Worm (Caenorhabditis elegans) whole organism, dauer: Measurements from ENCODE around the gene lipl-7.

ENCODE experiments used
- unc-62 ChIP-seq: sonication (generic microtip); optimal IDR thresholded peaks from 2 replicates; lab custom pipeline; 2017; ENCODE audit warnings: missing biosample characterization, missing genetic modification reagents, missing genetic modification characterization

The lipl-7 gene

ce11 chrIV:10219208-10219607, 22.4 kb downstream of the lipl-7 start, which contains the start of gene qns-1:
Gene qns-1 (minus strand): TSS chrIV:10219308.
- TF ChIP-seq unc-62 (GFP tag; lab: Kevin White, UChicago), result no peak

- no peak for TF ChIP-seq unc-62 (GFP tag; lab: Kevin White, UChicago)
Measured at ce11 chrIV:10216704-10217296, 24.8 kb downstream of the lipl-7 start.

ce11 chrIV:10216078-10216477, 25.5 kb downstream of the lipl-7 start, which contains the start of gene col-124:
Gene col-124 (plus strand): TSS chrIV:10216451.
- TF ChIP-seq unc-62 (GFP tag; lab: Kevin White, UChicago), result no peak

ce11 chrIV:10215393-10215792, 26.2 kb downstream of the lipl-7 start:
- TF ChIP-seq unc-62 (GFP tag; lab: Kevin White, UChicago), result no peak

ce11 chrIV:10214811-10215210, 26.8 kb downstream of the lipl-7 start, which contains the start of gene abt-1:
Gene abt-1 (minus strand): TSS chrIV:10214911.
- no peak for TF ChIP-seq unc-62 (GFP tag; lab: Kevin White, UChicago)

- TF ChIP-seq unc-62 (GFP tag; lab: Kevin White, UChicago), result no peak
Measured at ce11 chrIV:10206182-10206581, 35.4 kb downstream of the lipl-7 start, which contains the start of gene K04D7.6. Gene K04D7.6 (minus strand): TSS chrIV:10206282.

ce11 chrIV:10197317-10197867, 44.2 kb downstream of the lipl-7 start, which contains the start of gene gon-4:
Gene gon-4 (plus strand): TSS chrIV:10197817.
- no peak for TF ChIP-seq unc-62 (GFP tag; lab: Kevin White, UChicago)

- no peak for TF ChIP-seq unc-62 (GFP tag; lab: Kevin White, UChicago)
Measured at ce11 chrIV:10194345-10194744, 47.3 kb downstream of the lipl-7 start, which contains the start of gene ptrg-1. Gene ptrg-1 (minus strand): TSS chrIV:10194445.

- no peak for TF ChIP-seq unc-62 (GFP tag; lab: Kevin White, UChicago)
Measured at ce11 chrIV:10191498-10191897, 50.1 kb downstream of the lipl-7 start.

ce11 chrIV:10190586-10190985, 51.0 kb downstream of the lipl-7 start:
- TF ChIP-seq unc-62 (GFP tag; lab: Kevin White, UChicago), result no peak
